Worm (Caenorhabditis elegans): ENCODE results near the gene zmp-1.

ce11 chrIII:5900709-5901108 lies 32.0 kb downstream of the zmp-1 start:
- no peak for TF ChIP-seq egl-27 (tag; optimal IDR thresholded peaks at IDR 0.05)
- no peak for TF ChIP-seq elt-3 (tag; optimal IDR thresholded peaks at IDR 0.05)
- TF ChIP-seq unc-98 (GFP tag; IDR thresholded peaks at IDR 0.05), result no peak
- TF ChIP-seq dpl-1 (GFP tag; optimal IDR thresholded peaks at IDR 0.05), result no peak
- no peak for TF ChIP-seq lsy-2 (tag; optimal IDR thresholded peaks at IDR 0.05)
- TF ChIP-seq zag-1 (tag; optimal IDR thresholded peaks at IDR 0.05), result no peak
- TF ChIP-seq xbp-1 (tag; optimal IDR thresholded peaks at IDR 0.05), result no peak
- TF ChIP-seq ceh-88 (GFP tag; IDR thresholded peaks at IDR 0.05), result no peak
- no peak for TF ChIP-seq ceh-82 (tag; optimal IDR thresholded peaks at IDR 0.05)
- no peak for TF ChIP-seq ama-1 (optimal IDR thresholded peaks at IDR 0.05)
- no peak for TF ChIP-seq ceh-8 (GFP tag; optimal IDR thresholded peaks at IDR 0.05)
- TF ChIP-seq nhr-76 (tag; optimal IDR thresholded peaks at IDR 0.05), result no peak
- TF ChIP-seq ces-1 (GFP tag; optimal IDR thresholded peaks at IDR 0.05), result no peak
- TF ChIP-seq nhr-237 (tag; optimal IDR thresholded peaks at IDR 0.05), result no peak

Measured in whole organism, L1 larva.